Fruit fly (Drosophila melanogaster) whole organism: ENCODE results near the gene CG6059.

Experiments used
- Dll ChIP-seq: fragments of >200 bp; optimal IDR thresholded peaks from 2 replicates; lab custom pipeline; 2017
- EcR ChIP-seq, 2 experiments: fragments of >200 bp; optimal IDR thresholded peaks; 2 replicates each; lab custom pipeline; 2017; ENCODE audit warnings: missing biosample characterization in 2 of 2, missing genetic modification characterization in 2 of 2, missing genetic modification reagents in 2 of 2
- pan ChIP-seq: fragments of >200 bp; optimal IDR thresholded peaks from 2 replicates; lab custom pipeline; 2017
- psq ChIP-seq: fragments of >200 bp; optimal IDR thresholded peaks from 2 replicates; lab custom pipeline; 2017
- usp ChIP-seq: fragments of >200 bp; optimal IDR thresholded peaks from 2 replicates; lab custom pipeline; 2017; ENCODE audit warnings: missing biosample characterization, missing genetic modification characterization, mixed read lengths

dm6 chr3R:27162824-27163223, 38.3 kb upstream of the CG6059 start, which contains the start of gene ppk31:
- TF ChIP-seq usp (GFP tag; lab: Kevin White, UChicago) (no peak), psq (lab: Kevin White, UChicago) (no peak), Dll (lab: Kevin White, UChicago) (no peak), pan (lab: Kevin White, UChicago) (no peak), EcR (GFP tag; optimal IDR thresholded peaks at IDR 0.05; lab: Kevin White, UChicago) (no peak)
